Worm (Caenorhabditis elegans) whole organism, L3 larva: ENCODE measurements around the gene T13C2.2.

Experiments used
- R02D3.7 ChIP-seq: fragments of 150-350 bp; optimal IDR thresholded peaks from 2 replicates; lab custom pipeline; 2014; ENCODE audit warnings: missing biosample characterization, missing genetic modification characterization
- ZK546.5 ChIP-seq: sonication (generic microtip); optimal IDR thresholded peaks from 2 replicates; lab custom pipeline; 2017; ENCODE audit warnings: missing biosample characterization, missing genetic modification characterization
- ama-1 ChIP-seq: fragments of 150-350 bp; optimal IDR thresholded peaks from 2 replicates; lab custom pipeline; 2018
- ceh-28 ChIP-seq: fragments of 150-350 bp; optimal IDR thresholded peaks from 2 replicates; lab custom pipeline; 2014; ENCODE audit warnings: missing biosample characterization, missing genetic modification reagents, missing genetic modification characterization
- ceh-82 ChIP-seq: fragments of 150-350 bp; optimal IDR thresholded peaks from 2 replicates; lab custom pipeline; 2014; ENCODE audit warnings: missing biosample characterization, missing genetic modification characterization
- daf-12 ChIP-seq: fragments of 150-350 bp; optimal IDR thresholded peaks from 2 replicates; lab custom pipeline; 2014; ENCODE audit warnings: missing biosample characterization, missing genetic modification reagents, missing genetic modification characterization
- egl-5 ChIP-seq: fragments of 150-350 bp; optimal IDR thresholded peaks from 2 replicates; lab custom pipeline; 2017; ENCODE audit warnings: missing biosample characterization, missing genetic modification reagents, missing genetic modification characterization, inconsistent platforms
- elt-1 ChIP-seq: fragments of 150-350 bp; optimal IDR thresholded peaks from 2 replicates; lab custom pipeline; 2014; ENCODE audit warnings: missing biosample characterization, missing genetic modification characterization
- elt-2 ChIP-seq: sonication (generic microtip); optimal IDR thresholded peaks from 2 replicates; lab custom pipeline; 2016; ENCODE audit warnings: missing genetic modification reagents, mild to moderate bottlenecking, missing genetic modification characterization, missing compliant biosample characterization
- elt-3 ChIP-seq, 3 experiments: fragments of 150-350 bp in 1 of 3; sonication (generic microtip) in 2 of 3; optimal IDR thresholded peaks; 2 replicates in 2 of 3; 4 replicates in 1 of 3; lab custom pipeline; 2014 to 2017; ENCODE audit warnings: missing biosample characterization in 3 of 3, missing genetic modification characterization in 3 of 3
- eor-1 ChIP-seq, 2 experiments: fragments of 150-350 bp; optimal IDR thresholded peaks; 2 replicates each; lab custom pipeline; 2014 to 2018; ENCODE audit warnings: missing biosample characterization in 2 of 2, missing genetic modification characterization in 2 of 2
- fkh-10 ChIP-seq: sonication (generic microtip); optimal IDR thresholded peaks from 2 replicates; lab custom pipeline; 2017; ENCODE audit warnings: missing biosample characterization, missing genetic modification reagents, missing genetic modification characterization
- fkh-2 ChIP-seq: fragments of 150-350 bp; optimal IDR thresholded peaks from 2 replicates; lab custom pipeline; 2014; ENCODE audit warnings: missing biosample characterization, missing genetic modification reagents, missing genetic modification characterization
- fos-1 ChIP-seq: fragments of 150-350 bp; optimal IDR thresholded peaks from 2 replicates; lab custom pipeline; 2014; ENCODE audit warnings: missing biosample characterization, missing genetic modification characterization
- hmg-11 ChIP-seq: sonication (generic microtip); optimal IDR thresholded peaks from 2 replicates; lab custom pipeline; 2016; ENCODE audit warnings: missing genetic modification characterization, missing compliant biosample characterization
- lin-15B ChIP-seq: fragments of 150-350 bp; optimal IDR thresholded peaks from 2 replicates; lab custom pipeline; 2014; ENCODE audit warnings: missing biosample characterization, missing genetic modification characterization
- lin-39 ChIP-seq: fragments of 150-350 bp; optimal IDR thresholded peaks from 2 replicates; lab custom pipeline; 2018; ENCODE audit warnings: missing biosample characterization, missing genetic modification reagents, missing genetic modification characterization
- lsy-12 ChIP-seq: sonication (generic microtip); optimal IDR thresholded peaks from 2 replicates; lab custom pipeline; 2016; ENCODE audit warnings: mild to moderate bottlenecking, missing genetic modification characterization, missing compliant biosample characterization
- mdl-1 ChIP-seq: fragments of 150-350 bp; optimal IDR thresholded peaks from 2 replicates; lab custom pipeline; 2014; ENCODE audit warnings: missing biosample characterization, missing genetic modification characterization
- mml-1 ChIP-seq: fragments of 150-350 bp; sonication (generic microtip); optimal IDR thresholded peaks from 3 replicates; lab custom pipeline; 2014; ENCODE audit warnings: missing biosample characterization, missing genetic modification characterization
- nfya-1 ChIP-seq: sonication (generic microtip); optimal IDR thresholded peaks from 2 replicates; lab custom pipeline; 2017; ENCODE audit warnings: missing genetic modification characterization, mild to moderate bottlenecking, missing compliant biosample characterization, antibody characterized with exemption, moderate library complexity; ENCODE audit not compliant: insufficient read depth
- nhr-11 ChIP-seq: fragments of 150-350 bp; optimal IDR thresholded peaks from 2 replicates; lab custom pipeline; 2014; ENCODE audit warnings: missing biosample characterization, missing genetic modification characterization
- nhr-12 ChIP-seq: fragments of 150-350 bp; optimal IDR thresholded peaks from 2 replicates; lab custom pipeline; 2014; ENCODE audit warnings: missing biosample characterization, missing genetic modification characterization
- nhr-23 ChIP-seq: fragments of 150-350 bp; optimal IDR thresholded peaks from 2 replicates; lab custom pipeline; 2014; ENCODE audit warnings: missing biosample characterization, missing genetic modification reagents, missing genetic modification characterization
- nhr-237 ChIP-seq: fragments of 150-350 bp; optimal IDR thresholded peaks from 2 replicates; lab custom pipeline; 2014; ENCODE audit warnings: missing biosample characterization, missing genetic modification characterization
- nhr-28 ChIP-seq: fragments of 150-350 bp; optimal IDR thresholded peaks from 2 replicates; lab custom pipeline; 2014; ENCODE audit warnings: missing biosample characterization, missing genetic modification characterization
- nhr-43 ChIP-seq: sonication (generic microtip); optimal IDR thresholded peaks from 2 replicates; lab custom pipeline; 2016; ENCODE audit warnings: mild to moderate bottlenecking, missing genetic modification characterization, missing compliant biosample characterization; ENCODE audit not compliant: poor library complexity, severe bottlenecking
- nhr-67 ChIP-seq: fragments of 150-350 bp; optimal IDR thresholded peaks from 2 replicates; lab custom pipeline; 2014; ENCODE audit warnings: missing biosample characterization, missing genetic modification characterization
- nhr-76 ChIP-seq: fragments of 150-350 bp; sonication (generic microtip); optimal IDR thresholded peaks from 5 replicates; lab custom pipeline; 2014; ENCODE audit warnings: missing biosample characterization, missing genetic modification characterization
- nhr-77 ChIP-seq: fragments of 150-350 bp; optimal IDR thresholded peaks from 2 replicates; lab custom pipeline; 2014; ENCODE audit warnings: missing biosample characterization, missing genetic modification characterization
- pha-4 ChIP-seq: fragments of 150-350 bp; optimal IDR thresholded peaks from 2 replicates; lab custom pipeline; 2014; ENCODE audit warnings: missing biosample characterization, missing genetic modification reagents, missing genetic modification characterization
- pqm-1 ChIP-seq: fragments of 150-350 bp; optimal IDR thresholded peaks from 2 replicates; lab custom pipeline; 2017; ENCODE audit warnings: missing biosample characterization, missing genetic modification characterization, inconsistent platforms
- sea-2 ChIP-seq: fragments of 150-350 bp; sonication (generic microtip); optimal IDR thresholded peaks from 4 replicates; lab custom pipeline; 2014; ENCODE audit warnings: missing biosample characterization, missing genetic modification reagents, missing genetic modification characterization
- skn-1 ChIP-seq: fragments of 150-350 bp; optimal IDR thresholded peaks from 2 replicates; lab custom pipeline; 2014; ENCODE audit warnings: missing biosample characterization, missing genetic modification characterization
- tbx-2 ChIP-seq: sonication (generic microtip); optimal IDR thresholded peaks from 2 replicates; lab custom pipeline; 2016; ENCODE audit warnings: mild to moderate bottlenecking, missing genetic modification characterization, missing compliant biosample characterization
- unc-39 ChIP-seq: sonication (generic microtip); optimal IDR thresholded peaks from 4 replicates; lab custom pipeline; 2017; ENCODE audit warnings: missing biosample characterization, missing genetic modification characterization
- unc-62 ChIP-seq: fragments of 150-350 bp; sonication (generic microtip); optimal IDR thresholded peaks from 4 replicates; lab custom pipeline; 2014; ENCODE audit warnings: missing biosample characterization, missing genetic modification reagents, missing genetic modification characterization
- zag-1 ChIP-seq: fragments of 150-350 bp; optimal IDR thresholded peaks from 2 replicates; lab custom pipeline; 2014; ENCODE audit warnings: missing biosample characterization, missing genetic modification characterization
- ztf-11 ChIP-seq: fragments of 150-350 bp; optimal IDR thresholded peaks from 2 replicates; lab custom pipeline; 2014; ENCODE audit warnings: missing biosample characterization, missing genetic modification characterization
- ztf-4 ChIP-seq: fragments of 150-350 bp; optimal IDR thresholded peaks from 2 replicates; lab custom pipeline; 2014; ENCODE audit warnings: missing biosample characterization, missing genetic modification characterization

T13C2.2 gene

DNA sequence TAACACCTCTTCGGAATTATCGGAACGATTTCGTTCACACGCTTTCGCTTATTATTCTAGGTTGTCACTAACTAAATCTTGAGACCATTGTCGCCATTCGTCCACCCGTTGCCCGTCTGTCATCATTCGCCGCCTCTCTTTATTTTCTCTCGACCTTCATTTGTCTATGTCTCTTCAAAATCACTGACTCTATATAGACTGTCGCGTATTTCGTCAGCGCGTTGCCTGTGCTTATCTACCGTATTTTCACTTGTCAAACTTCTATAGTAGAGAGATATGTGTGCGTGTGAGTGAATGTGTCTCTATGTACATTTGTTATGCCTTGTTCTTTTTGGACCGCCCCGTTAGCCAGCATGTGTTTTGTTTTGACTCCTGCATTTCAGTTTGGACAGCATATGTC lies 37.1 kb downstream of the T13C2.2 start (continued):
- TF ChIP-seq eor-1 (tag; optimal IDR thresholded peaks at IDR 0.05; lab: Kevin White, UChicago): no peak
- TF ChIP-seq, all 47 proteins: peak for 11

- TF ChIP-seq elt-2 (tag; lab: Kevin White, UChicago): peak; percentile 34
- peak in 1 of 3 experiments; percentile 10 for TF ChIP-seq elt-3 (tag; optimal IDR thresholded peaks at IDR 0.05; lab: Kevin White, UChicago)
- TF ChIP-seq ama-1: no peak
- no peak for TF ChIP-seq sea-2 (GFP tag; lab: Kevin White, UChicago)
- peak; percentile 29 for TF ChIP-seq elt-1 (tag; lab: Kevin White, UChicago)
- no peak for TF ChIP-seq skn-1 (tag; lab: Kevin White, UChicago)
- TF ChIP-seq nfya-1: no peak
- TF ChIP-seq mml-1: no peak
- TF ChIP-seq pqm-1: no peak
- TF ChIP-seq lin-39 (tag; lab: Kevin White, UChicago): no peak
- no peak for TF ChIP-seq nhr-67 (tag; lab: Kevin White, UChicago)
- TF ChIP-seq nhr-11: no peak
- no peak for TF ChIP-seq ztf-4
- no peak for TF ChIP-seq pha-4 (tag; lab: Kevin White, UChicago)
- TF ChIP-seq hmg-11 (tag; lab: Kevin White, UChicago): no peak
- peak; percentile 20 for TF ChIP-seq unc-62 (GFP tag; lab: Kevin White, UChicago)
- no peak for TF ChIP-seq nhr-12
- TF ChIP-seq unc-39 (tag; lab: Kevin White, UChicago): no peak
- peak; percentile 20 for TF ChIP-seq nhr-43 (tag; lab: Kevin White, UChicago)
- TF ChIP-seq fkh-10: no peak
- no peak for TF ChIP-seq nhr-237 (tag; lab: Kevin White, UChicago)
- no peak for TF ChIP-seq R02D3.7 (tag; lab: Kevin White, UChicago)
- TF ChIP-seq daf-12 (tag; lab: Kevin White, UChicago): no peak
- no peak for TF ChIP-seq nhr-77
- no peak for TF ChIP-seq zag-1 (tag; lab: Kevin White, UChicago)
- TF ChIP-seq mdl-1: no peak
- TF ChIP-seq tbx-2: no peak
- peak; percentile 38 for TF ChIP-seq nhr-23
- no peak for TF ChIP-seq fos-1
- no peak for TF ChIP-seq lin-15B (tag; lab: Kevin White, UChicago)
- no peak for TF ChIP-seq nhr-28 (tag; lab: Kevin White, UChicago)
- no peak for TF ChIP-seq ceh-28
Measured at ce11 chrII:6830012-6830411, 38.0 kb downstream of the T13C2.2 start.

DNA sequence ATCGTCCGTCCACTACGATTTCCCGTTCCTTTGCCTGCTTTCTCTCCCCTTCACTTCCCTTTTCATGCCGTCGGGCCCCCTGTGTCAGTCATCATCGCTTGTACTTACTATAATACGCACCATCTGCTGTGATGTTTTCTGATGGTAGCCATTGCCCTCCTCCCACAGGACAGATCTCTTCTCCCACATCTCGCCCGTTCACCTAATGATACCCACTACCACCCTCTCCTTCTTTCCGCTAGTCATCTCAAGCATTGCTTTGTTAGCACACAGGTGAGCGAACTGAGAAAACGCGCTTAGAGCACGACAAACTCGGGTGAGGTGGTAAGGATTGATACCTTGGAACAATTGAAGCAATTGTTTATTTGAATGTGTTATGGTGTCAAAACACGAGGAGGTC lies 38.9 kb downstream of the T13C2.2 start:
- TF ChIP-seq unc-62 (GFP tag; lab: Kevin White, UChicago) (no peak), fkh-2 (tag; lab: Kevin White, UChicago) (no peak), sea-2 (GFP tag; lab: Kevin White, UChicago) (no peak), lin-39 (tag; lab: Kevin White, UChicago) (no peak), zag-1 (tag; lab: Kevin White, UChicago) (no peak), skn-1 (tag; lab: Kevin White, UChicago) (no peak), R02D3.7 (tag; lab: Kevin White, UChicago) (no peak), ztf-4 (no peak)

ce11 chrII:6831531-6832201 lies 39.7 kb downstream of the T13C2.2 start:
- no peak for TF ChIP-seq R02D3.7 (tag; lab: Kevin White, UChicago)
- no peak for TF ChIP-seq sea-2 (GFP tag; lab: Kevin White, UChicago)
- TF ChIP-seq mml-1: no peak
- TF ChIP-seq daf-12 (tag; lab: Kevin White, UChicago): no peak
- TF ChIP-seq nhr-76 (tag; lab: Kevin White, UChicago): no peak
- TF ChIP-seq lsy-12 (tag; lab: Kevin White, UChicago): no peak
- TF ChIP-seq nhr-23: no peak
- TF ChIP-seq ZK546.5: no peak
- TF ChIP-seq ztf-11 (tag; lab: Kevin White, UChicago): no peak
- TF ChIP-seq ceh-82 (tag; lab: Kevin White, UChicago): no peak
- peak; percentile 0 for TF ChIP-seq hmg-11 (tag; lab: Kevin White, UChicago)
- TF ChIP-seq egl-5 (tag; lab: Kevin White, UChicago): peak; percentile 36
- peak; percentile 29 for TF ChIP-seq pha-4 (tag; lab: Kevin White, UChicago)
- TF ChIP-seq zag-1 (tag; lab: Kevin White, UChicago): no peak
- TF ChIP-seq elt-1 (tag; lab: Kevin White, UChicago): peak; percentile 14
- no peak for TF ChIP-seq nhr-11
- no peak for TF ChIP-seq ama-1
